Fruit fly (Drosophila melanogaster) whole organism, embryonic: ENCODE measurements around the gene CG15365.
A peak's percentile ranks its signal among the peaks of the same experiment; 100 is the strongest.

Source experiments
- Awh ChIP-seq: fragments of 200-800 bp; sonication (Bioruptor generic); IDR thresholded peaks from 2 replicates; pipeline ENCODE4, ENCODE4 v1.3.6; 2022; ENCODE audit warnings: missing biosample characterization, missing genetic modification characterization
- CG15011 ChIP-seq: fragments of 200-800 bp; sonication (Bioruptor generic); optimal IDR thresholded peaks from 3 replicates; lab custom pipeline; 2018; ENCODE audit warnings: missing biosample characterization, mild to moderate bottlenecking, missing genetic modification characterization
- CG8924 ChIP-seq: fragments of 200-800 bp; optimal IDR thresholded peaks from 3 replicates; lab custom pipeline; 2019; ENCODE audit warnings: missing biosample characterization, mild to moderate bottlenecking, missing genetic modification characterization, moderate library complexity
- Gug ChIP-seq: fragments of 200-800 bp; sonication (Bioruptor generic); IDR thresholded peaks from 4 replicates; pipeline ENCODE4 v1.3.6; 2022; ENCODE audit warnings: missing biosample characterization, missing genetic modification characterization
- aop ChIP-seq: fragments of 200-800 bp; sonication (Bioruptor generic); IDR thresholded peaks from 2 replicates; pipeline ENCODE4 v1.3.6; 2022; ENCODE audit warnings: missing biosample characterization, missing genetic modification characterization
- gsb ChIP-seq: fragments of 200-800 bp; sonication (Bioruptor generic); IDR thresholded peaks from 2 replicates; pipeline ENCODE4 v1.3.6; 2022; ENCODE audit warnings: missing biosample characterization, missing genetic modification characterization
- ham ChIP-seq: fragments of 200-800 bp; sonication (Bioruptor generic); IDR thresholded peaks from 2 replicates; pipeline ENCODE4 v1.3.6; 2022; ENCODE audit warnings: missing biosample characterization, missing genetic modification characterization

- TF ChIP-seq Gug (GFP tag; lab: Robert Waterston, UW) (peak; percentile 70; the same call in 2 of the 4 replicates), gsb (GFP tag; lab: Robert Waterston, UW) (no peak), Awh (GFP tag; lab: Robert Waterston, UW) (0 out of 2 replicates have a peak, but pooled peaks have one; percentile 42), CG8924 (peak; percentile 72), ham (GFP tag; lab: Robert Waterston, UW) (no peak), CG15011 (no peak), aop (GFP tag; lab: Robert Waterston, UW) (no peak)
Observed at dm6 chrX:9080962-9081361, 13.2 kb upstream of the CG15365 start, which contains the start of the genes CG7246 and HP1b.
